Fruit fly (Drosophila melanogaster) whole organism, embryonic: ENCODE data around the gene CG6000.

Experiments used
- Atf3 ChIP-seq: fragments of 200-800 bp; sonication (Bioruptor generic); optimal IDR thresholded peaks from 3 replicates; lab custom pipeline; 2016; ENCODE audit warnings: missing biosample characterization, missing genetic modification characterization
- Bgb ChIP-seq: fragments of 200-800 bp; sonication (Bioruptor generic); IDR thresholded peaks from 2 replicates; pipeline ENCODE4 v1.3.6; 2022; ENCODE audit warnings: missing biosample characterization, missing genetic modification characterization; ENCODE audit not compliant: partially characterized antibody
- Blimp-1 ChIP-seq: fragments of 200-800 bp; sonication (Bioruptor generic); optimal IDR thresholded peaks from 3 replicates; lab custom pipeline; 2018; ENCODE audit warnings: missing biosample characterization, missing genetic modification characterization, mild to moderate bottlenecking, moderate library complexity, missing genetic modification reagents
- CG10147 ChIP-seq: fragments of 200-800 bp; sonication (Bioruptor generic); optimal IDR thresholded peaks from 2 replicates; lab custom pipeline; 2019; ENCODE audit warnings: missing biosample characterization, mild to moderate bottlenecking, missing genetic modification characterization, moderate library complexity
- CG10321 ChIP-seq: fragments of 200-800 bp; sonication (Bioruptor generic); IDR thresholded peaks from 2 replicates; pipeline ENCODE4 v1.3.6; 2022; ENCODE audit warnings: missing biosample characterization, missing genetic modification characterization
- CG10462 ChIP-seq: fragments of 200-800 bp; sonication (Bioruptor generic); optimal IDR thresholded peaks from 2 replicates; lab custom pipeline; 2016; ENCODE audit warnings: missing biosample characterization, missing genetic modification characterization
- CG10654 ChIP-seq: fragments of 200-800 bp; sonication (Bioruptor generic); optimal IDR thresholded peaks from 2 replicates; lab custom pipeline; 2016; ENCODE audit warnings: missing biosample characterization, missing genetic modification characterization
- CG11247 ChIP-seq: fragments of 200-800 bp; sonication (Bioruptor generic); IDR thresholded peaks from 2 replicates; pipeline ENCODE4 v1.3.6; 2022; ENCODE audit warnings: missing biosample characterization, missing genetic modification characterization
- CG11695 ChIP-seq: fragments of 200-800 bp; sonication (Bioruptor generic); IDR thresholded peaks from 3 replicates; pipeline ENCODE4 v1.3.6; 2022; ENCODE audit warnings: missing biosample characterization, missing genetic modification characterization
- CG15514 ChIP-seq: fragments of 200-800 bp; sonication (Bioruptor generic); optimal IDR thresholded peaks from 3 replicates; lab custom pipeline; 2017; ENCODE audit warnings: missing biosample characterization, missing genetic modification characterization, mild to moderate bottlenecking, moderate library complexity, missing genetic modification reagents
- CG1647 ChIP-seq: fragments of 200-800 bp; sonication (Bioruptor generic); optimal IDR thresholded peaks from 3 replicates; lab custom pipeline; 2016; ENCODE audit warnings: missing biosample characterization, missing genetic modification characterization
- CG17385 ChIP-seq: fragments of 200-800 bp; sonication (Bioruptor generic); optimal IDR thresholded peaks from 3 replicates; lab custom pipeline; 2018; ENCODE audit warnings: missing biosample characterization, mild to moderate bottlenecking, missing genetic modification characterization
- CG2199 ChIP-seq: fragments of 200-800 bp; sonication (Bioruptor generic); IDR thresholded peaks from 3 replicates; pipeline ENCODE4 v1.3.6; 2022; ENCODE audit warnings: missing biosample characterization, missing genetic modification characterization
- CG2889 ChIP-seq: fragments of 200-800 bp; sonication (Bioruptor generic); IDR thresholded peaks from 3 replicates; pipeline ENCODE4 v1.3.6; 2022; ENCODE audit warnings: missing biosample characterization, missing genetic modification characterization
- CG32532 ChIP-seq: fragments of 200-800 bp; sonication (Bioruptor generic); IDR thresholded peaks from 2 replicates; pipeline ENCODE4 v1.3.6; 2022; ENCODE audit warnings: missing biosample characterization, missing genetic modification characterization
- CG32767 ChIP-seq: fragments of 200-800 bp; sonication (Bioruptor generic); IDR thresholded peaks from 2 replicates; pipeline ENCODE4 v1.3.6; 2022; ENCODE audit warnings: missing biosample characterization, missing genetic modification characterization
- CG34422 ChIP-seq: fragments of 200-800 bp; sonication (Bioruptor generic); IDR thresholded peaks from 3 replicates; pipeline ENCODE4 v1.3.6; 2022; ENCODE audit warnings: missing biosample characterization, missing genetic modification characterization
- CG3838 ChIP-seq: fragments of 200-800 bp; sonication (Bioruptor generic); optimal IDR thresholded peaks from 3 replicates; lab custom pipeline; 2016; ENCODE audit warnings: missing biosample characterization, missing genetic modification characterization
- CG4424 ChIP-seq: fragments of 200-800 bp; sonication (Bioruptor generic); optimal IDR thresholded peaks from 3 replicates; lab custom pipeline; 2016; ENCODE audit warnings: missing biosample characterization, missing genetic modification characterization
- CG4854 ChIP-seq: fragments of 200-800 bp; sonication (Bioruptor generic); optimal IDR thresholded peaks from 2 replicates; lab custom pipeline; 2016; ENCODE audit warnings: missing biosample characterization, missing genetic modification characterization, inconsistent platforms
- CG5245 ChIP-seq: fragments of 200-800 bp; sonication (Bioruptor generic); optimal IDR thresholded peaks from 3 replicates; lab custom pipeline; 2016; ENCODE audit warnings: missing biosample characterization, missing genetic modification characterization
- CG6791 ChIP-seq: fragments of 200-800 bp; sonication (Bioruptor generic); IDR thresholded peaks from 3 replicates; pipeline ENCODE4 v1.3.6; 2022; ENCODE audit warnings: missing biosample characterization, missing genetic modification characterization; ENCODE audit not compliant: partially characterized antibody
- CG9876 ChIP-seq: fragments of 200-800 bp; sonication (Bioruptor generic); optimal IDR thresholded peaks from 2 replicates; lab custom pipeline; 2016; ENCODE audit warnings: missing biosample characterization, missing genetic modification characterization
- Chrac-16 ChIP-seq: fragments of 200-800 bp; sonication (Bioruptor generic); optimal IDR thresholded peaks from 3 replicates; lab custom pipeline; 2016; ENCODE audit warnings: missing biosample characterization, missing genetic modification characterization
- Dref ChIP-seq: fragments of 200-800 bp; sonication (Bioruptor generic); IDR thresholded peaks from 2 replicates; pipeline ENCODE4 v1.3.6; 2022; ENCODE audit warnings: missing biosample characterization, missing genetic modification characterization
- HLH4C ChIP-seq: fragments of 200-800 bp; sonication (Bioruptor generic); IDR thresholded peaks from 3 replicates; pipeline ENCODE4 v1.3.6; 2022; ENCODE audit warnings: missing biosample characterization, missing genetic modification characterization; ENCODE audit not compliant: partially characterized antibody
- Hr51 ChIP-seq, 2 experiments: fragments of 200-800 bp; sonication (Bioruptor generic); optimal IDR thresholded peaks; 2 replicates in 1 of 2; 3 replicates in 1 of 2; lab custom pipeline; 2016 to 2018; ENCODE audit warnings: missing biosample characterization in 2 of 2, missing genetic modification characterization in 2 of 2, mild to moderate bottlenecking in 1 of 2, moderate library complexity in 1 of 2
- NC2β ChIP-seq: fragments of 200-800 bp; sonication (Bioruptor generic); optimal IDR thresholded peaks from 2 replicates; lab custom pipeline; 2016; ENCODE audit warnings: missing biosample characterization, missing genetic modification characterization
- Sry-β ChIP-seq: fragments of 200-800 bp; sonication (Bioruptor generic); optimal IDR thresholded peaks from 2 replicates; lab custom pipeline; 2018; ENCODE audit warnings: missing biosample characterization, mild to moderate bottlenecking, missing genetic modification characterization, moderate library complexity
- Tbp ChIP-seq: fragments of >200 bp; optimal IDR thresholded peaks from 2 replicates; lab custom pipeline; 2018; ENCODE audit warnings: missing biosample characterization, missing genetic modification characterization
- Xrp1 ChIP-seq: fragments of 200-800 bp; sonication (Bioruptor generic); IDR thresholded peaks from 2 replicates; pipeline ENCODE4 v1.3.6; 2022; ENCODE audit warnings: missing biosample characterization, missing genetic modification characterization
- ara ChIP-seq: fragments of 200-800 bp; sonication (Bioruptor generic); IDR thresholded peaks from 2 replicates; pipeline ENCODE4 v1.3.6; 2022; ENCODE audit warnings: missing biosample characterization, missing genetic modification characterization
- ato ChIP-seq: fragments of 200-800 bp; sonication (Bioruptor generic); IDR thresholded peaks from 2 replicates; pipeline ENCODE4 v1.3.6; 2022; ENCODE audit warnings: missing biosample characterization, missing genetic modification characterization; ENCODE audit not compliant: partially characterized antibody
- chm ChIP-seq: fragments of 200-800 bp; sonication (Bioruptor generic); IDR thresholded peaks from 2 replicates; pipeline ENCODE4 v1.3.6; 2022; ENCODE audit warnings: missing biosample characterization, missing genetic modification characterization
- dpn ChIP-seq, 2 experiments: fragments of 200-800 bp; sonication (Bioruptor generic); optimal IDR thresholded peaks; 3 replicates each; lab custom pipeline; 2016; ENCODE audit warnings: missing biosample characterization in 2 of 2, missing genetic modification characterization in 2 of 2
- gce ChIP-seq: fragments of 200-800 bp; sonication (Bioruptor generic); IDR thresholded peaks from 3 replicates; pipeline ENCODE4 v1.3.6; 2022; ENCODE audit warnings: missing biosample characterization, missing genetic modification characterization
- gcm2 ChIP-seq: fragments of 200-800 bp; sonication (Bioruptor generic); optimal IDR thresholded peaks from 2 replicates; lab custom pipeline; 2016; ENCODE audit warnings: missing biosample characterization, missing genetic modification characterization
- gem ChIP-seq: fragments of 200-800 bp; sonication (Bioruptor generic); optimal IDR thresholded peaks from 2 replicates; lab custom pipeline; 2019; ENCODE audit warnings: missing biosample characterization, mild to moderate bottlenecking, missing genetic modification characterization, moderate library complexity
- ham ChIP-seq: fragments of 200-800 bp; sonication (Bioruptor generic); IDR thresholded peaks from 2 replicates; pipeline ENCODE4 v1.3.6; 2022; ENCODE audit warnings: missing biosample characterization, missing genetic modification characterization
- hb ChIP-seq: fragments of 200-800 bp; sonication (Bioruptor generic); IDR thresholded peaks from 3 replicates; pipeline ENCODE4 v1.3.6; 2022; ENCODE audit warnings: missing biosample characterization, missing genetic modification characterization; ENCODE audit not compliant: partially characterized antibody
- ind ChIP-seq: fragments of 200-800 bp; sonication (Bioruptor generic); optimal IDR thresholded peaks from 3 replicates; lab custom pipeline; 2016; ENCODE audit warnings: missing biosample characterization, missing genetic modification characterization
- jigr1 ChIP-seq: fragments of 200-800 bp; sonication (Bioruptor generic); IDR thresholded peaks from 3 replicates; pipeline ENCODE4 v1.3.6; 2022; ENCODE audit warnings: missing biosample characterization, missing genetic modification characterization
- klu ChIP-seq: fragments of 200-800 bp; sonication (Bioruptor generic); IDR thresholded peaks from 2 replicates; pipeline ENCODE4 v1.3.6; 2022; ENCODE audit warnings: missing biosample characterization, missing genetic modification characterization
- psq ChIP-seq: fragments of 200-800 bp; sonication (Bioruptor generic); optimal IDR thresholded peaks from 2 replicates; lab custom pipeline; 2017; ENCODE audit warnings: missing biosample characterization, missing genetic modification characterization
- pum ChIP-seq: fragments of 200-800 bp; sonication (Bioruptor generic); optimal IDR thresholded peaks from 2 replicates; lab custom pipeline; 2016; ENCODE audit warnings: missing biosample characterization, missing genetic modification characterization
- seq ChIP-seq: fragments of 200-800 bp; sonication (Bioruptor generic); IDR thresholded peaks from 2 replicates; pipeline ENCODE4 v1.3.6; 2022; ENCODE audit warnings: missing biosample characterization, missing genetic modification characterization
- slbo ChIP-seq: fragments of 200-800 bp; sonication (Bioruptor generic); IDR thresholded peaks from 2 replicates; pipeline ENCODE4 v1.3.6; 2022; ENCODE audit warnings: missing biosample characterization, missing genetic modification characterization
- trh ChIP-seq: fragments of 200-800 bp; sonication (Bioruptor generic); optimal IDR thresholded peaks from 2 replicates; lab custom pipeline; 2016; ENCODE audit warnings: missing biosample characterization, missing genetic modification characterization
- unpg ChIP-seq: fragments of 200-800 bp; sonication (Bioruptor generic); optimal IDR thresholded peaks from 3 replicates; lab custom pipeline; 2018; ENCODE audit warnings: missing biosample characterization, mild to moderate bottlenecking, missing genetic modification characterization, moderate library complexity
- yki ChIP-seq: fragments of >200 bp; optimal IDR thresholded peaks from 3 replicates; lab custom pipeline; 2018
- zen ChIP-seq: fragments of 200-800 bp; sonication (Bioruptor generic); optimal IDR thresholded peaks from 3 replicates; lab custom pipeline; 2018; ENCODE audit warnings: missing biosample characterization, mild to moderate bottlenecking, missing genetic modification characterization, moderate library complexity

CG6000 gene

dm6 chr3R:24006449-24007159 lies 47.6 kb upstream of the CG6000 start (continued):
- TF ChIP-seq ham (GFP tag; lab: Robert Waterston, UW) (no peak), CG6791 (GFP tag; lab: Robert Waterston, UW) (no peak), Tbp (GFP tag; lab: Kevin White, UChicago) (no peak), ara (GFP tag; lab: Robert Waterston, UW) (no peak), chm (GFP tag; lab: Robert Waterston, UW) (no peak; the same call in 1 of the 2 replicates), seq (0 out of 2 replicates have a peak, but pooled peaks have one; percentile 11), NC2β (GFP tag; lab: Kevin White, UChicago) (no peak), CG10462 (GFP tag; lab: Kevin White, UChicago) (no peak), CG11695 (GFP tag; lab: Robert Waterston, UW) (no peak), Chrac-16 (GFP tag; lab: Kevin White, UChicago) (peak; percentile 10), CG15514 (peak; percentile 8), pum (no peak), Dref (no peak), CG32532 (GFP tag; lab: Robert Waterston, UW) (no peak), ind (no peak), CG4424 (GFP tag; lab: Kevin White, UChicago) (peak; percentile 6), CG1647 (no peak), CG17385 (GFP tag; lab: Kevin White, UChicago) (no peak), Hr51 (GFP tag; optimal IDR thresholded peaks at IDR 0.05; lab: Kevin White, UChicago) (peak in 1 of 2 experiments; percentile 11), Bgb (peak; percentile 48; the same call in 1 of the 2 replicates), CG32767 (no peak), klu (GFP tag; lab: Robert Waterston, UW) (peak; percentile 25; the same call in 1 of the 2 replicates), gcm2 (GFP tag; lab: Kevin White, UChicago) (no peak), HLH4C (GFP tag; lab: Robert Waterston, UW) (no peak), unpg (GFP tag; lab: Kevin White, UChicago) (no peak), yki (no peak), CG11247 (GFP tag; lab: Robert Waterston, UW) (no peak), hb (no peak), gem (tag; lab: Kevin White, UChicago) (peak; percentile 32), dpn (GFP tag; optimal IDR thresholded peaks at IDR 0.05; lab: Kevin White, UChicago) (no peak), CG10321 (GFP tag; lab: Robert Waterston, UW) (no peak), Xrp1 (GFP tag; lab: Robert Waterston, UW) (peak; percentile 45; the same call in 1 of the 2 replicates), CG2889 (no peak), CG5245 (GFP tag; lab: Kevin White, UChicago) (no peak), trh (GFP tag; lab: Kevin White, UChicago) (no peak), jigr1 (no peak), CG10147 (GFP tag; lab: Kevin White, UChicago) (no peak), CG3838 (GFP tag; lab: Kevin White, UChicago) (no peak), Atf3 (no peak), CG34422 (no peak), ato (no peak), CG9876 (no peak), Blimp-1 (GFP tag; lab: Kevin White, UChicago) (no peak), zen (no peak), psq (no peak), CG2199 (GFP tag; lab: Robert Waterston, UW) (peak; percentile 62; the same call in 1 of the 3 replicates), Sry-β (GFP tag; lab: Kevin White, UChicago) (peak; percentile 96), gce (GFP tag; lab: Robert Waterston, UW) (no peak), CG4854 (GFP tag; lab: Kevin White, UChicago) (no peak), CG10654 (no peak), slbo (peak; percentile 47)
